Worm (Caenorhabditis elegans): ENCODE data around the gene F22B8.7.

F22B8.7 gene

ce11 chrV:16049177-16049576, 45.2 kb upstream of the F22B8.7 start, which contains the start of gene best-12:
best-12 (plus strand) TSS chrV:16049477.
- TF ChIP-seq ceh-2 (tag; optimal IDR thresholded peaks at IDR 0.05) = no peak
- TF ChIP-seq eyg-1 (tag; optimal IDR thresholded peaks at IDR 0.05) = no peak
- TF ChIP-seq ztf-16 (tag; optimal IDR thresholded peaks at IDR 0.05) = no peak
- TF ChIP-seq ceh-18 (tag; optimal IDR thresholded peaks at IDR 0.05) = no peak
- no peak for TF ChIP-seq hlh-13 (GFP tag; optimal IDR thresholded peaks at IDR 0.05)
- TF ChIP-seq unc-42 (tag; optimal IDR thresholded peaks at IDR 0.05) = no peak
- TF ChIP-seq ceh-19 (GFP tag; optimal IDR thresholded peaks at IDR 0.05) = no peak
- no peak for TF ChIP-seq pqm-1 (tag; optimal IDR thresholded peaks at IDR 0.05)
- no peak for TF ChIP-seq nhr-11 (tag; optimal IDR thresholded peaks at IDR 0.05)
- no peak for TF ChIP-seq unc-55 (GFP tag; optimal IDR thresholded peaks at IDR 0.05)
- TF ChIP-seq hlh-6 (tag; optimal IDR thresholded peaks at IDR 0.05) = no peak

ce11 chrV:16053373-16053772, 41.0 kb upstream of the F22B8.7 start, which contains the start of gene F14H3.3:
F14H3.3 (minus strand) TSS chrV:16053473.
- TF ChIP-seq unc-42 (tag; optimal IDR thresholded peaks at IDR 0.05) = no peak
- no peak for TF ChIP-seq hlh-6 (tag; optimal IDR thresholded peaks at IDR 0.05)
- TF ChIP-seq gmeb-2 (tag; optimal IDR thresholded peaks at IDR 0.05) = no peak
- TF ChIP-seq sox-2 (GFP tag; IDR thresholded peaks at IDR 0.05) = no peak
- no peak for TF ChIP-seq fkh-10 (GFP tag; optimal IDR thresholded peaks at IDR 0.05)
- TF ChIP-seq npax-4 (tag; optimal IDR thresholded peaks at IDR 0.05) = no peak
- TF ChIP-seq pros-1 (tag; optimal IDR thresholded peaks at IDR 0.05) = no peak
- TF ChIP-seq ceh-34 (tag; optimal IDR thresholded peaks at IDR 0.05) = no peak
- no peak for TF ChIP-seq rnt-1 (tag; optimal IDR thresholded peaks at IDR 0.05)
- TF ChIP-seq odd-2 (tag; optimal IDR thresholded peaks at IDR 0.05) = no peak
- TF ChIP-seq syd-9 (tag; optimal IDR thresholded peaks at IDR 0.05) = no peak
- no peak for TF ChIP-seq hlh-13 (GFP tag; optimal IDR thresholded peaks at IDR 0.05)
- TF ChIP-seq elt-2 (tag; optimal IDR thresholded peaks at IDR 0.05) = no peak
- TF ChIP-seq elt-4 (tag; optimal IDR thresholded peaks at IDR 0.05) = no peak
- TF ChIP-seq pag-3 (tag; optimal IDR thresholded peaks at IDR 0.05; ENCODE audit: borderline replicate concordance) = no peak
- no peak for TF ChIP-seq ref-2 (tag; optimal IDR thresholded peaks at IDR 0.05)
- TF ChIP-seq ets-4 (tag; optimal IDR thresholded peaks at IDR 0.05) = no peak
- TF ChIP-seq nfya-1 (tag; optimal IDR thresholded peaks at IDR 0.05) = no peak
- no peak for TF ChIP-seq lin-11 (tag; optimal IDR thresholded peaks at IDR 0.05)

DNA sequence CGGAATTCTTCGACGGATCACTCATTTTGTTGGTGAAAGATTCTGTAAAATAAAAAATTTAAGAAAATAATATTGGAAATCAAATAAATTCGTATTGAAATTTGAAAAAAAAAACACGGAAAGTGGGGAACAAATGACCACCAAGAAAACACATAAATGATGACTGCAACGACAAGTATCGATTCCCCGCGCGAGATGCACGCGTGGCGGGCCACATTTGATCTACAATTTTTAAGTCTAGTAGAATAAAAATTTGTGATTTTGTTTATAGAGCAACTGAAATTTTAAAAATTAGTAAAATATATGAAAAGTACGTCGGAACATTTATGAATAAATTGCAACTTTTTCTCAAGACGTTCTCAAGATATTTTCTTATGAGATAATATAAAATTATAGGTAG, 39.4 kb upstream of the F22B8.7 start, which contains the start of gene F14H3.4:
Gene F14H3.4, minus strand, starts transcription at position 42 of the 400 bp plus-strand sequence.
- TF ChIP-seq ceh-19 (GFP tag; optimal IDR thresholded peaks at IDR 0.05) (no peak), ahr-1 (tag; optimal IDR thresholded peaks at IDR 0.05) (no peak), ceh-18 (tag; optimal IDR thresholded peaks at IDR 0.05) (no peak), C08G9.2 (tag; optimal IDR thresholded peaks at IDR 0.05) (no peak), fkh-10 (GFP tag; optimal IDR thresholded peaks at IDR 0.05) (no peak), nhr-11 (tag; optimal IDR thresholded peaks at IDR 0.05) (no peak), hlh-6 (tag; optimal IDR thresholded peaks at IDR 0.05) (no peak), fkh-6 (tag; optimal IDR thresholded peaks at IDR 0.05) (no peak)

- no peak for TF ChIP-seq elt-4 (tag; optimal IDR thresholded peaks at IDR 0.05)
These were observed 37.3 kb upstream of the F22B8.7 start, which contains the start of gene F14H3.5 for ce11 chrV:16057010-16057463. F14H3.5 (minus strand) TSS chrV:16057060.

DNA sequence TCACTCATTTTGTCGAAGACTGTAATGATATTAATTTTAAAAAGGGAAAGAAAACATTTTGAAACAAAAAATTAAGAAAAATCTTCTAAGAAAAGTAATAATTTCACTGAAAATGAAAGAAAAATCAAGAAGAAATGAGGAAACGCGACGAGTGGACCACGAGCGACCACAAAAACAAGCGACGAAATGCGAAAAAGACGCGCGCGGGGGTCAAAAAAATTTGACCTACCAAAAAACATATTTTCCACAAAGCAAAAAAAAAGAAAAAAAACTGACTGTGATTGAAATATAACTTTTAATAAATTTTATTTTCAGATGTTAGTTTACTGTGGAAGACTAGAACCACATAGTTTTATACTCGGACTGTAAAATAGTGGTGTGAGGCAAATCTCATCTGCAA, 35.5 kb upstream of the F22B8.7 start, which contains the start of gene F14H3.6:
Gene F14H3.6, minus strand, starts transcription at position 22 of the 400 bp plus-strand sequence.
- no peak for TF ChIP-seq elt-4 (tag; optimal IDR thresholded peaks at IDR 0.05)
- no peak for TF ChIP-seq lim-6 (tag; optimal IDR thresholded peaks at IDR 0.05)
- no peak for TF ChIP-seq sox-4 (tag; optimal IDR thresholded peaks at IDR 0.05)
- no peak for TF ChIP-seq hlh-6 (tag; optimal IDR thresholded peaks at IDR 0.05)
- no peak for TF ChIP-seq rnt-1 (tag; optimal IDR thresholded peaks at IDR 0.05)
- no peak for TF ChIP-seq ceh-18 (tag; optimal IDR thresholded peaks at IDR 0.05)
- no peak for TF ChIP-seq ceh-6 (GFP tag; optimal IDR thresholded peaks at IDR 0.05)
- no peak for TF ChIP-seq unc-86 (tag; optimal IDR thresholded peaks at IDR 0.05)
- no peak for TF ChIP-seq pha-2 (tag; optimal IDR thresholded peaks at IDR 0.05)
- no peak for TF ChIP-seq K02D7.2 (tag; optimal IDR thresholded peaks at IDR 0.05)
- TF ChIP-seq ceh-34 (tag; optimal IDR thresholded peaks at IDR 0.05) = no peak
- no peak for TF ChIP-seq ceh-19 (GFP tag; optimal IDR thresholded peaks at IDR 0.05)
- no peak for TF ChIP-seq ceh-48 (tag; optimal IDR thresholded peaks at IDR 0.05)
